Worm (Caenorhabditis elegans): ENCODE data around the gene nlp-58.

The nlp-58 gene

DNA sequence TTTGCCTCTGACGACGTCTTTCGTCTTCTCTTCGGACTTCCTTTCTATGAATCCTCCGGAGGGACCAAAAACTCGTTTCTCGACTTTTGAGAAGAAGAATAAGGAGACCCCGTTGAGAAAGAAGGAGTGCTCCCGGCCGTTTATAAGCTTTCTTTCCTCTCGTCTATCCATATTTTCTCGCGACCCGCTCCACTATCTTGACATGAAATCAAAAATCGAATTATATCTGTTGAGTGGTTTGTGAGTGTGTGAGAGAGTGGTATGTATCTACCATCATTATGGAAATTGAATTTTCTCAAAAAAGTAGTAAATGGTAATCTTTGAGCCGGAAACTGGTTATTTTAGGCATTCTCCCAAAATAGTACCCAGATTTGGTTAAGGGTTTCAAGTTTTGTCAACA, 37.6 kb downstream of the nlp-58 start:
- TF ChIP-seq tab-1 (GFP tag; IDR thresholded peaks at IDR 0.05) (no peak), T22C8.4 (GFP tag; IDR thresholded peaks at IDR 0.05) (no peak), ztf-23 (GFP tag; IDR thresholded peaks at IDR 0.05) (no peak), klf-2 (GFP tag; conservative IDR thresholded peaks at IDR 0.05) (no peak), flt-1 (GFP tag; IDR thresholded peaks at IDR 0.05) (no peak), ref-1 (GFP tag; conservative IDR thresholded peaks at IDR 0.05) (no peak), ztf-29 (GFP tag; IDR thresholded peaks at IDR 0.05) (no peak), cog-1 (tag; optimal IDR thresholded peaks at IDR 0.05) (no peak), med-1 (GFP tag; optimal IDR thresholded peaks at IDR 0.05; ENCODE audit: insufficient read depth) (no peak)

DNA sequence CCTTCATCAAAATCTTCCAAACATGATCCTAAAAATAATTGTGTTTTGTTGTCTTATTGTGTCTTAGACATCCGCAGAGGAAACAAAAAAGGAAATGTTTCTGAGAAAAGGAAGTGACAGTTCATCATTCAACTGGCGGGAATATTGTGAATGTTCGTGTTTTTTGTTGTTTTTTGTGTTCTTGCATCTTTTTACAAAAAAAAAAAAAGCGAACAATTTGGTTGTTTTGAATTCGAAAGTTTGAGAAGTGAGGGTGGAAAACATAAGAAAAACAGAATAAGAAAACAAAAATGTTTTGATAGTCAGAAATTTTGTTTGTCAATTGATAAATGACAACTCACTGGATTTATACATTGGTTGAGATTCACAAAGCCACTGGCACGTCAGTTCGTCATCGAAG, 39.1 kb downstream of the nlp-58 start:
- no peak for TF ChIP-seq T22C8.4 (GFP tag; IDR thresholded peaks at IDR 0.05)
- no peak for TF ChIP-seq klf-2 (GFP tag; conservative IDR thresholded peaks at IDR 0.05)
- TF ChIP-seq ref-1 (GFP tag; conservative IDR thresholded peaks at IDR 0.05) = no peak
- TF ChIP-seq ztf-29 (GFP tag; IDR thresholded peaks at IDR 0.05) = no peak
- TF ChIP-seq cog-1 (tag; optimal IDR thresholded peaks at IDR 0.05) = no peak
- TF ChIP-seq ztf-23 (GFP tag; IDR thresholded peaks at IDR 0.05) = no peak
- TF ChIP-seq med-1 (GFP tag; optimal IDR thresholded peaks at IDR 0.05; ENCODE audit: insufficient read depth) = no peak
- TF ChIP-seq flt-1 (GFP tag; IDR thresholded peaks at IDR 0.05) = no peak
- no peak for TF ChIP-seq tab-1 (GFP tag; IDR thresholded peaks at IDR 0.05)

- TF ChIP-seq klf-2 (GFP tag; conservative IDR thresholded peaks at IDR 0.05) = no peak
- TF ChIP-seq cog-1 (tag; optimal IDR thresholded peaks at IDR 0.05) = no peak
- no peak for TF ChIP-seq flt-1 (GFP tag; IDR thresholded peaks at IDR 0.05)
- TF ChIP-seq ref-1 (GFP tag; conservative IDR thresholded peaks at IDR 0.05) = no peak
- no peak for TF ChIP-seq T22C8.4 (GFP tag; IDR thresholded peaks at IDR 0.05)
- no peak for TF ChIP-seq ztf-29 (GFP tag; IDR thresholded peaks at IDR 0.05)
- TF ChIP-seq ztf-23 (GFP tag; IDR thresholded peaks at IDR 0.05) = no peak
- TF ChIP-seq med-1 (GFP tag; optimal IDR thresholded peaks at IDR 0.05; ENCODE audit: insufficient read depth) = no peak
- TF ChIP-seq tab-1 (GFP tag; IDR thresholded peaks at IDR 0.05) = no peak
Measured at ce11 chrV:9907205-9907604, 41.5 kb downstream of the nlp-58 start.

DNA sequence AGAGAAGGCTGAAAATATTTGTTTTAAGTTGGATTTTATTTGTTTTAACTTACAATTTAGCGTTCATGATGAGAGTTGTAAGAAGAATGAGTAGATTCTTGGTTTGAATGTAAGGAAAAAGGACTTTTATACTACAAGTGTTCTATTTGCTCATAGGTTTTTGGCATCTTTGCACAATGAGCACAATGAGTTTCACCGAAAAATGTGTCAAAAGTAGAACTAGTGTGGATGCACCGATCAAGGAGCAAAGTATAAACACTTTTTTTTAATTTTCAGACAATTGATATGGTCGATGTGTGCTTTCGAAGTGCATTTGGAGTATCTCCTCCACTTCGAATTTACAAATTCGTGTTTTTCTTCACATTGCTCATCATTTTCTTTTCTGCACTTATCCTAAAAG, 42.6 kb downstream of the nlp-58 start, which contains the start of gene fipr-11:
Gene fipr-11, minus strand, starts transcription at position 101 of the 400 bp plus-strand sequence.
- TF ChIP-seq tab-1 (GFP tag; IDR thresholded peaks at IDR 0.05) = no peak
- no peak for TF ChIP-seq med-1 (GFP tag; optimal IDR thresholded peaks at IDR 0.05; ENCODE audit: insufficient read depth)
- TF ChIP-seq ztf-23 (GFP tag; IDR thresholded peaks at IDR 0.05) = no peak
- no peak for TF ChIP-seq T22C8.4 (GFP tag; IDR thresholded peaks at IDR 0.05)
- no peak for TF ChIP-seq cog-1 (tag; optimal IDR thresholded peaks at IDR 0.05)
- no peak for TF ChIP-seq ztf-29 (GFP tag; IDR thresholded peaks at IDR 0.05)
- no peak for TF ChIP-seq ref-1 (GFP tag; conservative IDR thresholded peaks at IDR 0.05)
- TF ChIP-seq klf-2 (GFP tag; conservative IDR thresholded peaks at IDR 0.05) = no peak
- no peak for TF ChIP-seq flt-1 (GFP tag; IDR thresholded peaks at IDR 0.05)

ce11 chrV:9901119-9901518, 47.6 kb downstream of the nlp-58 start:
- TF ChIP-seq flt-1 (GFP tag; IDR thresholded peaks at IDR 0.05) (no peak), ref-1 (GFP tag; conservative IDR thresholded peaks at IDR 0.05) (no peak), med-1 (GFP tag; optimal IDR thresholded peaks at IDR 0.05; ENCODE audit: insufficient read depth) (no peak), ztf-23 (GFP tag; IDR thresholded peaks at IDR 0.05) (no peak), cog-1 (tag; optimal IDR thresholded peaks at IDR 0.05) (no peak), tab-1 (GFP tag; IDR thresholded peaks at IDR 0.05) (no peak), ztf-29 (GFP tag; IDR thresholded peaks at IDR 0.05) (no peak)

DNA sequence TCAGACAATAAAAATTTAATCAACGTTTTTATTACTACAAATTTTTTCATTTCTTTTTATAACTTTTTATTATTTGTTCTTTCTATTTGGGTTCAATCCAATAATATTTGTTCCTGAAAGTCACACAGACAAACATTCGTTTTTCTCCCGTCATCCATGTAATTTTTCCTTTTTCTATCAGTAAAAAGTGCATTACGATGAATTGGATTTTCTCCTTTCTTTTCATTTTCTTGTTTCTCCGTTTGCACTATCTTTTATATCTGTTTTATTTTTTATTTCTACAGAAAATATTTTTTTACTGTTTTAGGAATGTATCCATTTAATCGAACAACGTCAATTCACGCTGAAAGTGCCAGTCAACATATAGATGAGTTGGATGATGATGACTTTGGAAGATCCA, 49.5 kb downstream of the nlp-58 start, which contains the start of gene egl-47:
Gene egl-47, plus strand, starts transcription at position 301 of the 400 bp plus-strand sequence.
- TF ChIP-seq med-1 (GFP tag; optimal IDR thresholded peaks at IDR 0.05; ENCODE audit: insufficient read depth) (no peak), flt-1 (GFP tag; IDR thresholded peaks at IDR 0.05) (no peak), T22C8.4 (GFP tag; IDR thresholded peaks at IDR 0.05) (no peak), tab-1 (GFP tag; IDR thresholded peaks at IDR 0.05) (no peak), ref-1 (GFP tag; conservative IDR thresholded peaks at IDR 0.05) (no peak), ztf-29 (GFP tag; IDR thresholded peaks at IDR 0.05) (no peak), klf-2 (GFP tag; conservative IDR thresholded peaks at IDR 0.05) (no peak), cog-1 (tag; optimal IDR thresholded peaks at IDR 0.05) (no peak)

Data from whole organism, midembryonic.